Worm (Caenorhabditis elegans) whole organism, L2 larva: ENCODE measurements around the gene Y75D11A.2.
"Not testable (repeated sequence)": the region's sequence is repeated elsewhere in the genome, so short reads cannot be mapped to it uniquely, and the experiment has no call there.

Source experiments
- F13H6.1 ChIP-seq: sonication (generic microtip); optimal IDR thresholded peaks from 2 replicates; lab custom pipeline; 2016; ENCODE audit warnings: missing genetic modification characterization, missing compliant biosample characterization
- R02D3.7 ChIP-seq: fragments of 150-350 bp; optimal IDR thresholded peaks from 2 replicates; lab custom pipeline; 2014; ENCODE audit warnings: missing biosample characterization, missing genetic modification characterization
- ZK546.5 ChIP-seq: sonication (generic microtip); optimal IDR thresholded peaks from 2 replicates; lab custom pipeline; 2017; ENCODE audit warnings: missing biosample characterization, missing genetic modification characterization
- alr-1 ChIP-seq: fragments of 150-350 bp; optimal IDR thresholded peaks from 2 replicates; lab custom pipeline; 2014; ENCODE audit warnings: missing biosample characterization, missing genetic modification characterization
- aly-2 ChIP-seq: fragments of 150-350 bp; optimal IDR thresholded peaks from 2 replicates; lab custom pipeline; 2014; ENCODE audit warnings: missing biosample characterization, missing genetic modification characterization
- ama-1 ChIP-seq: fragments of 150-350 bp; optimal IDR thresholded peaks from 2 replicates; lab custom pipeline; 2018; ENCODE audit warnings: inconsistent platforms
- blmp-1 ChIP-seq: sonication (generic microtip); optimal IDR thresholded peaks from 2 replicates; lab custom pipeline; 2017; ENCODE audit warnings: missing genetic modification characterization, mild to moderate bottlenecking, missing compliant biosample characterization, antibody characterized with exemption, moderate library complexity; ENCODE audit not compliant: insufficient read depth
- ceh-16 ChIP-seq: fragments of 150-350 bp; optimal IDR thresholded peaks from 2 replicates; lab custom pipeline; 2014; ENCODE audit warnings: missing biosample characterization, missing genetic modification characterization
- crh-2 ChIP-seq: sonication (generic microtip); optimal IDR thresholded peaks from 2 replicates; lab custom pipeline; 2017; ENCODE audit warnings: missing biosample characterization, missing genetic modification characterization
- egl-27 ChIP-seq: sonication (generic microtip); optimal IDR thresholded peaks from 3 replicates; lab custom pipeline; 2017; ENCODE audit warnings: missing biosample characterization, missing genetic modification reagents, missing genetic modification characterization
- elt-1 ChIP-seq: fragments of 150-350 bp; optimal IDR thresholded peaks from 2 replicates; lab custom pipeline; 2014; ENCODE audit warnings: missing biosample characterization, missing genetic modification characterization
- gmeb-1 ChIP-seq: fragments of 150-350 bp; optimal IDR thresholded peaks from 2 replicates; lab custom pipeline; 2014; ENCODE audit warnings: missing biosample characterization, missing genetic modification characterization
- lin-11 ChIP-seq: fragments of 150-350 bp; sonication (generic microtip); optimal IDR thresholded peaks from 2 replicates; lab custom pipeline; 2014; ENCODE audit warnings: missing biosample characterization, missing genetic modification characterization, inconsistent platforms, mixed read lengths
- lin-39 ChIP-seq: fragments of 150-350 bp; optimal IDR thresholded peaks from 2 replicates; lab custom pipeline; 2014; ENCODE audit warnings: missing biosample characterization, missing genetic modification reagents, missing genetic modification characterization
- lsy-2 ChIP-seq, 2 experiments: fragments of 150-350 bp in 1 of 2; sonication (generic microtip) in 1 of 2; optimal IDR thresholded peaks; 2 replicates each; lab custom pipeline; 2014 to 2017; ENCODE audit warnings: missing biosample characterization in 2 of 2, missing genetic modification characterization in 2 of 2
- mab-5 ChIP-seq: fragments of 150-350 bp; optimal IDR thresholded peaks from 2 replicates; lab custom pipeline; 2014; ENCODE audit warnings: missing biosample characterization, missing genetic modification characterization
- mbf-1 ChIP-seq: sonication (generic microtip); optimal IDR thresholded peaks from 2 replicates; lab custom pipeline; 2017; ENCODE audit warnings: missing biosample characterization, missing genetic modification characterization
- nhr-11 ChIP-seq: fragments of 150-350 bp; optimal IDR thresholded peaks from 2 replicates; lab custom pipeline; 2014; ENCODE audit warnings: missing biosample characterization, missing genetic modification characterization
- nhr-12 ChIP-seq: fragments of 150-350 bp; optimal IDR thresholded peaks from 2 replicates; lab custom pipeline; 2014; ENCODE audit warnings: missing biosample characterization, missing genetic modification characterization
- nhr-23 ChIP-seq: fragments of 150-350 bp; optimal IDR thresholded peaks from 2 replicates; lab custom pipeline; 2014; ENCODE audit warnings: missing biosample characterization, missing genetic modification reagents, missing genetic modification characterization
- nhr-237 ChIP-seq: fragments of 150-350 bp; optimal IDR thresholded peaks from 2 replicates; lab custom pipeline; 2014; ENCODE audit warnings: missing biosample characterization, missing genetic modification characterization
- nhr-25 ChIP-seq: fragments of 150-350 bp; sonication (generic microtip); optimal IDR thresholded peaks from 3 replicates; lab custom pipeline; 2014; ENCODE audit warnings: missing biosample characterization, missing genetic modification characterization
- nhr-77 ChIP-seq: fragments of 150-350 bp; optimal IDR thresholded peaks from 2 replicates; lab custom pipeline; 2014; ENCODE audit warnings: missing biosample characterization, missing genetic modification characterization
- peb-1 ChIP-seq: fragments of 150-350 bp; optimal IDR thresholded peaks from 2 replicates; lab custom pipeline; 2014; ENCODE audit warnings: missing biosample characterization, missing genetic modification characterization
- sem-4 ChIP-seq: fragments of 150-350 bp; optimal IDR thresholded peaks from 2 replicates; lab custom pipeline; 2014; ENCODE audit warnings: missing biosample characterization, missing genetic modification reagents, missing genetic modification characterization
- skn-1 ChIP-seq: sonication (generic microtip); optimal IDR thresholded peaks from 2 replicates; lab custom pipeline; 2017; ENCODE audit warnings: missing biosample characterization, missing genetic modification characterization
- sma-3 ChIP-seq: sonication (generic microtip); optimal IDR thresholded peaks from 2 replicates; lab custom pipeline; 2016; ENCODE audit warnings: missing genetic modification reagents, missing genetic modification characterization, missing compliant biosample characterization
- sma-9 ChIP-seq, 2 experiments: fragments of 150-350 bp in 1 of 2; sonication (generic microtip) in 1 of 2; optimal IDR thresholded peaks; 2 replicates each; lab custom pipeline; 2014 to 2016; ENCODE audit warnings: missing genetic modification characterization in 2 of 2, mild to moderate bottlenecking in 1 of 2, missing biosample characterization in 1 of 2, missing compliant biosample characterization in 1 of 2, missing genetic modification reagents in 1 of 2, moderate library complexity in 1 of 2
- unc-39 ChIP-seq: fragments of 150-350 bp; optimal IDR thresholded peaks from 2 replicates; lab custom pipeline; 2014; ENCODE audit warnings: missing biosample characterization, missing genetic modification characterization
- unc-55 ChIP-seq: fragments of 150-350 bp; sonication (generic microtip); optimal IDR thresholded peaks from 3 replicates; lab custom pipeline; 2014; ENCODE audit warnings: missing biosample characterization, missing genetic modification reagents, missing genetic modification characterization
- unc-62 ChIP-seq: fragments of 150-350 bp; optimal IDR thresholded peaks from 2 replicates; lab custom pipeline; 2014; ENCODE audit warnings: missing biosample characterization, missing genetic modification reagents, missing genetic modification characterization
- zag-1 ChIP-seq: fragments of 150-350 bp; optimal IDR thresholded peaks from 2 replicates; lab custom pipeline; 2014; ENCODE audit warnings: missing biosample characterization, missing genetic modification characterization
- ztf-1 ChIP-seq: fragments of 200-800 bp; sonication (Bioruptor generic); conservative IDR thresholded peaks from 2 replicates; pipeline ENCODE4 v1.3.6; 2022; ENCODE audit warnings: missing genetic modification characterization, missing compliant biosample characterization
- ztf-11 ChIP-seq: sonication (generic microtip); optimal IDR thresholded peaks from 2 replicates; lab custom pipeline; 2017; ENCODE audit warnings: missing biosample characterization, missing genetic modification characterization
- ztf-4 ChIP-seq: fragments of 150-350 bp; optimal IDR thresholded peaks from 2 replicates; lab custom pipeline; 2014; ENCODE audit warnings: missing biosample characterization, missing genetic modification characterization

The Y75D11A.2 gene

ce11 chrX:1742530-1742929 is at the start of gene Y75D11A.2:
Y75D11A.2 (plus strand) TSS chrX:1742830.
- not testable (repeated sequence) for TF ChIP-seq sma-3 (GFP tag; lab: Kevin White, UChicago); ztf-1 (GFP tag; lab: Robert Waterston, UW); mab-5 (tag; lab: Kevin White, UChicago)

ce11 chrX:1696879-1697278 is 45.8 kb upstream of the Y75D11A.2 start, which contains the start of gene C36C9.4:
C36C9.4 (minus strand) TSS chrX:1696979.
- TF ChIP-seq R02D3.7; unc-62 (GFP tag; lab: Kevin White, UChicago); egl-27 (tag; lab: Kevin White, UChicago): not testable (repeated sequence)

- TF ChIP-seq blmp-1 (tag; lab: Kevin White, UChicago) (no peak), nhr-77 (tag; lab: Kevin White, UChicago) (no peak), zag-1 (tag; lab: Kevin White, UChicago) (no peak), gmeb-1 (tag; lab: Kevin White, UChicago) (no peak), nhr-12 (tag; lab: Kevin White, UChicago) (no peak), lin-11 (no peak), lsy-2 (tag; optimal IDR thresholded peaks at IDR 0.05; lab: Kevin White, UChicago) (no peak), mbf-1 (tag; lab: Kevin White, UChicago) (no peak), crh-2 (tag; lab: Kevin White, UChicago) (no peak), sma-3 (GFP tag; lab: Kevin White, UChicago) (no peak), nhr-11 (no peak), ceh-16 (tag; lab: Kevin White, UChicago) (no peak), ama-1 (lab: Kevin White, UChicago) (no peak), nhr-25 (tag; lab: Kevin White, UChicago) (no peak), unc-55 (GFP tag; lab: Kevin White, UChicago) (no peak)
Observed at ce11 chrX:1698476-1698875, 44.2 kb upstream of the Y75D11A.2 start.

ce11 chrX:1703049-1703448 is 39.6 kb upstream of the Y75D11A.2 start:
- TF ChIP-seq blmp-1 (tag; lab: Kevin White, UChicago) (no peak), lin-11 (no peak), F13H6.1 (tag; lab: Kevin White, UChicago) (no peak), sem-4 (tag; lab: Kevin White, UChicago) (no peak), peb-1 (no peak), nhr-11 (no peak), nhr-23 (no peak), alr-1 (tag; lab: Kevin White, UChicago) (no peak), ztf-4 (tag; lab: Kevin White, UChicago) (no peak), ZK546.5 (no peak), crh-2 (tag; lab: Kevin White, UChicago) (no peak), egl-27 (tag; lab: Kevin White, UChicago) (no peak), nhr-237 (tag; lab: Kevin White, UChicago) (no peak), sma-9 (GFP tag; optimal IDR thresholded peaks at IDR 0.05; lab: Kevin White, UChicago) (no peak), sma-9 (tag; optimal IDR thresholded peaks at IDR 0.05; lab: Kevin White, UChicago) (no peak)

ce11 chrX:1703840-1704239 is 38.8 kb upstream of the Y75D11A.2 start, which contains the start of gene C36C9.5:
C36C9.5 (minus strand) TSS chrX:1703940.
- TF ChIP-seq peb-1, result no peak
- TF ChIP-seq zag-1 (tag; lab: Kevin White, UChicago), result no peak

- TF ChIP-seq nhr-11 (no peak), skn-1 (tag; lab: Kevin White, UChicago) (no peak), elt-1 (tag; lab: Kevin White, UChicago) (no peak), ama-1 (lab: Kevin White, UChicago) (no peak), lin-39 (no peak), ztf-1 (GFP tag; lab: Robert Waterston, UW) (no peak), blmp-1 (tag; lab: Kevin White, UChicago) (no peak), unc-39 (tag; lab: Kevin White, UChicago) (no peak), aly-2 (tag; lab: Kevin White, UChicago) (no peak), ztf-11 (tag; lab: Kevin White, UChicago) (no peak), nhr-237 (tag; lab: Kevin White, UChicago) (no peak), egl-27 (tag; lab: Kevin White, UChicago) (no peak), ZK546.5 (no peak), mab-5 (tag; lab: Kevin White, UChicago) (no peak)
Observed at ce11 chrX:1706538-1706937, 36.1 kb upstream of the Y75D11A.2 start, which contains the start of gene F07G6.5. F07G6.5 (minus strand) TSS chrX:1706638.
